Worm (Caenorhabditis elegans) whole organism, young adult: ENCODE data around the gene Y53C12A.11.

ENCODE experiments used
- B0261.1 ChIP-seq: sonication (generic microtip); optimal IDR thresholded peaks from 2 replicates; lab custom pipeline; 2016; ENCODE audit warnings: mild to moderate bottlenecking, missing genetic modification characterization, moderate library complexity, missing compliant biosample characterization
- F23B12.7 ChIP-seq: sonication (generic microtip); optimal IDR thresholded peaks from 2 replicates; lab custom pipeline; 2017; ENCODE audit warnings: missing genetic modification characterization, mild to moderate bottlenecking, missing compliant biosample characterization, antibody characterized with exemption, moderate library complexity; ENCODE audit not compliant: insufficient read depth
- F33H1.4 ChIP-seq: fragments of 200-800 bp; sonication (Bioruptor generic); IDR thresholded peaks from 2 replicates; pipeline ENCODE4 v1.3.6; 2022; ENCODE audit warnings: missing genetic modification reagents, missing genetic modification characterization, missing compliant biosample characterization
- F37B4.10 ChIP-seq: fragments of 200-800 bp; sonication (Bioruptor generic); IDR thresholded peaks from 2 replicates; pipeline ENCODE4 v1.3.6; 2022; ENCODE audit warnings: missing genetic modification characterization, missing compliant biosample characterization
- Y53G8AR.9 ChIP-seq: fragments of 200-800 bp; sonication (Bioruptor generic); conservative IDR thresholded peaks from 2 replicates; pipeline ENCODE4 v1.3.6; 2022; ENCODE audit warnings: missing genetic modification reagents, missing genetic modification characterization, missing compliant biosample characterization
- Y56A3A.18 ChIP-seq: fragments of 200-800 bp; sonication (Bioruptor generic); IDR thresholded peaks from 2 replicates; pipeline ENCODE4 v1.3.6; 2022; ENCODE audit warnings: missing genetic modification reagents, missing genetic modification characterization, missing compliant biosample characterization
- ZK185.1 ChIP-seq: sonication (generic microtip); optimal IDR thresholded peaks from 2 replicates; lab custom pipeline; 2016; ENCODE audit warnings: mild to moderate bottlenecking, missing genetic modification characterization, missing compliant biosample characterization; ENCODE audit not compliant: poor library complexity, severe bottlenecking
- aptf-3 ChIP-seq: fragments of 200-800 bp; sonication (Bioruptor generic); IDR thresholded peaks from 2 replicates; pipeline ENCODE4 v1.3.6; 2022; ENCODE audit warnings: missing genetic modification characterization, missing compliant biosample characterization
- atf-7 ChIP-seq: sonication (generic microtip); optimal IDR thresholded peaks from 2 replicates; lab custom pipeline; 2017; ENCODE audit warnings: mild to moderate bottlenecking, missing genetic modification characterization, missing compliant biosample characterization
- attf-3 ChIP-seq: fragments of 200-800 bp; sonication (Bioruptor generic); conservative IDR thresholded peaks from 2 replicates; pipeline ENCODE4 v1.3.6; 2022; ENCODE audit warnings: missing genetic modification reagents, missing genetic modification characterization, missing compliant biosample characterization
- attf-5 ChIP-seq: fragments of 200-800 bp; sonication (Bioruptor generic); optimal IDR thresholded peaks from 2 replicates; lab custom pipeline; 2018; ENCODE audit warnings: mild to moderate bottlenecking, missing genetic modification characterization, missing compliant biosample characterization
- bed-2 ChIP-seq: fragments of 200-800 bp; sonication (Bioruptor generic); IDR thresholded peaks from 2 replicates; pipeline ENCODE4 v1.3.6; 2022; ENCODE audit warnings: missing genetic modification reagents, missing genetic modification characterization, missing compliant biosample characterization
- cebp-1 ChIP-seq, 2 experiments: fragments of 200-800 bp in 1 of 2; sonication (Bioruptor generic) in 1 of 2; sonication (generic microtip) in 1 of 2; IDR thresholded peaks in 1 of 2; optimal IDR thresholded peaks in 1 of 2; 2 replicates each; pipeline versions ENCODE4 v1.3.6 to Lab custom; 2017 to 2022; ENCODE audit warnings: missing compliant biosample characterization in 2 of 2, missing genetic modification characterization in 2 of 2, mild to moderate bottlenecking in 1 of 2, missing genetic modification reagents in 1 of 2, moderate library complexity in 1 of 2
- cebp-2 ChIP-seq: fragments of 200-800 bp; sonication (Bioruptor generic); IDR thresholded peaks from 2 replicates; pipeline ENCODE4 v1.3.6; 2022; ENCODE audit warnings: missing genetic modification characterization, missing compliant biosample characterization
- ceh-27 ChIP-seq: fragments of 200-800 bp; sonication (Bioruptor generic); optimal IDR thresholded peaks from 2 replicates; lab custom pipeline; 2018; ENCODE audit warnings: mild to moderate bottlenecking, missing genetic modification characterization, moderate library complexity, missing compliant biosample characterization
- ceh-40 ChIP-seq: fragments of 200-800 bp; sonication (Bioruptor generic); IDR thresholded peaks from 2 replicates; pipeline ENCODE4 v1.3.6; 2022; ENCODE audit warnings: missing genetic modification characterization, missing compliant biosample characterization
- chd-7 ChIP-seq: sonication (generic microtip); optimal IDR thresholded peaks from 2 replicates; lab custom pipeline; 2016; ENCODE audit warnings: mild to moderate bottlenecking, missing genetic modification characterization, moderate library complexity, missing compliant biosample characterization
- die-1 ChIP-seq: sonication (generic microtip); optimal IDR thresholded peaks from 2 replicates; lab custom pipeline; 2016; ENCODE audit warnings: missing genotype, mild to moderate bottlenecking, missing genetic modification characterization, missing compliant biosample characterization
- dox-1 ChIP-seq: fragments of 200-800 bp; sonication (Bioruptor generic); IDR thresholded peaks from 2 replicates; pipeline ENCODE4 v1.3.6; 2022; ENCODE audit warnings: missing genetic modification reagents, missing genetic modification characterization, missing compliant biosample characterization
- dpff-1 ChIP-seq: sonication (generic microtip); optimal IDR thresholded peaks from 2 replicates; lab custom pipeline; 2017; ENCODE audit warnings: mild to moderate bottlenecking, missing genetic modification characterization, missing compliant biosample characterization
- dpl-1 ChIP-seq: fragments of 150-350 bp; optimal IDR thresholded peaks from 2 replicates; lab custom pipeline; 2014; ENCODE audit warnings: missing biosample characterization, missing genetic modification reagents, missing genetic modification characterization
- egl-18 ChIP-seq: fragments of 200-800 bp; sonication (Bioruptor generic); IDR thresholded peaks from 2 replicates; pipeline ENCODE4 v1.3.6; 2022; ENCODE audit warnings: missing genetic modification reagents, missing genetic modification characterization, missing compliant biosample characterization
- ets-4 ChIP-seq: fragments of 200-800 bp; sonication (Bioruptor generic); optimal IDR thresholded peaks from 2 replicates; lab custom pipeline; 2018; ENCODE audit warnings: mild to moderate bottlenecking, missing genetic modification characterization, missing compliant biosample characterization
- hlh-12 ChIP-seq: sonication (generic microtip); optimal IDR thresholded peaks from 2 replicates; lab custom pipeline; 2016; ENCODE audit warnings: missing genetic modification characterization, missing compliant biosample characterization
- hmg-20 ChIP-seq: fragments of 200-800 bp; sonication (Bioruptor generic); IDR thresholded peaks from 2 replicates; pipeline ENCODE4 v1.3.6; 2022; ENCODE audit warnings: missing genetic modification reagents, missing genetic modification characterization, missing compliant biosample characterization
- hsf-1 ChIP-seq: fragments of 200-800 bp; sonication (Bioruptor generic); IDR thresholded peaks from 2 replicates; pipeline ENCODE4 v1.3.6; 2022; ENCODE audit warnings: missing genetic modification reagents, missing genetic modification characterization, missing compliant biosample characterization
- let-526 ChIP-seq: fragments of 200-800 bp; sonication (Bioruptor generic); IDR thresholded peaks from 2 replicates; pipeline ENCODE4 v1.3.6; 2022; ENCODE audit warnings: missing genetic modification reagents, missing genetic modification characterization, missing compliant biosample characterization
- let-607 ChIP-seq, 2 experiments: fragments of 200-800 bp in 1 of 2; sonication (Bioruptor generic) in 1 of 2; sonication (generic microtip) in 1 of 2; optimal IDR thresholded peaks; 2 replicates each; lab custom pipeline; 2016 to 2018; ENCODE audit warnings: mild to moderate bottlenecking in 2 of 2, missing compliant biosample characterization in 2 of 2, missing genetic modification characterization in 2 of 2, moderate library complexity in 2 of 2, missing genotype in 1 of 2
- lin-35 ChIP-seq, 3 experiments: fragments of 150-350 bp in 2 of 3; sonication (generic microtip) in 1 of 3; optimal IDR thresholded peaks; 2 replicates each; lab custom pipeline; 2014 to 2018; ENCODE audit warnings: missing biosample characterization in 3 of 3, missing genetic modification characterization in 3 of 3, missing genetic modification reagents in 3 of 3
- lin-54 ChIP-seq: fragments of 200-800 bp; sonication (Bioruptor generic); optimal IDR thresholded peaks from 2 replicates; lab custom pipeline; 2018; ENCODE audit warnings: mild to moderate bottlenecking, missing genetic modification characterization, missing compliant biosample characterization
- madf-3 ChIP-seq: fragments of 200-800 bp; sonication (Bioruptor generic); IDR thresholded peaks from 2 replicates; pipeline ENCODE4 v1.3.6; 2022; ENCODE audit warnings: missing genetic modification reagents, missing genetic modification characterization, missing compliant biosample characterization
- madf-6 ChIP-seq: fragments of 200-800 bp; sonication (Bioruptor generic); IDR thresholded peaks from 2 replicates; pipeline ENCODE4 v1.3.6; 2022; ENCODE audit warnings: missing genetic modification reagents, missing genetic modification characterization, missing compliant biosample characterization
- madf-8 ChIP-seq: fragments of 200-800 bp; sonication (Bioruptor generic); conservative IDR thresholded peaks from 2 replicates; pipeline ENCODE4 v1.3.6; 2022; ENCODE audit warnings: missing genetic modification reagents, missing genetic modification characterization, missing compliant biosample characterization
- nfya-1 ChIP-seq: sonication (generic microtip); optimal IDR thresholded peaks from 2 replicates; lab custom pipeline; 2017; ENCODE audit warnings: antibody characterized with exemption, missing compliant biosample characterization, missing genetic modification characterization, borderline replicate concordance; ENCODE audit not compliant: insufficient read depth
- nhr-120 ChIP-seq: fragments of 200-800 bp; sonication (Bioruptor generic); IDR thresholded peaks from 2 replicates; pipeline ENCODE4 v1.3.6; 2022; ENCODE audit warnings: missing genetic modification characterization, missing compliant biosample characterization
- nhr-80 ChIP-seq: sonication (generic microtip); optimal IDR thresholded peaks from 2 replicates; lab custom pipeline; 2016; ENCODE audit warnings: missing genetic modification characterization, missing compliant biosample characterization
- nhr-90 ChIP-seq: sonication (generic microtip); optimal IDR thresholded peaks from 2 replicates; lab custom pipeline; 2016; ENCODE audit warnings: missing genotype, mild to moderate bottlenecking, missing genetic modification characterization, missing compliant biosample characterization
- pha-4 ChIP-seq: fragments of 150-350 bp; sonication (generic microtip); optimal IDR thresholded peaks from 2 replicates; lab custom pipeline; 2014; ENCODE audit warnings: missing biosample characterization, missing genetic modification reagents, missing genetic modification characterization
- snpc-4 ChIP-seq, 5 experiments: fragments of 150-350 bp in 1 of 5; sonication (generic microtip) in 4 of 5; optimal IDR thresholded peaks; 2 replicates each; lab custom pipeline; 2014 to 2018; ENCODE audit warnings: missing genetic modification characterization in 5 of 5, missing biosample characterization in 3 of 5, antibody characterized with exemption in 2 of 5, mild to moderate bottlenecking in 2 of 5, missing compliant biosample characterization in 2 of 5, missing genotype in 2 of 5, moderate library complexity in 2 of 5, missing genetic modification reagents in 1 of 5
- tbp1 ChIP-seq: fragments of 200-800 bp; sonication (Bioruptor generic); optimal IDR thresholded peaks from 2 replicates; lab custom pipeline; 2018; ENCODE audit warnings: mild to moderate bottlenecking, missing genetic modification characterization, missing compliant biosample characterization
- tlf-1 ChIP-seq: fragments of 200-800 bp; sonication (Bioruptor generic); optimal IDR thresholded peaks from 2 replicates; lab custom pipeline; 2018; ENCODE audit warnings: mild to moderate bottlenecking, missing genetic modification characterization, missing compliant biosample characterization
- unc-62 ChIP-seq: fragments of 150-350 bp; optimal IDR thresholded peaks from 2 replicates; lab custom pipeline; 2014; ENCODE audit warnings: missing biosample characterization, missing genetic modification reagents, missing genetic modification characterization
- zim-3 ChIP-seq: sonication (generic microtip); optimal IDR thresholded peaks from 2 replicates; lab custom pipeline; 2017; ENCODE audit warnings: mild to moderate bottlenecking, missing genetic modification characterization, moderate library complexity, missing compliant biosample characterization
- ztf-22 ChIP-seq: fragments of 200-800 bp; sonication (Bioruptor generic); optimal IDR thresholded peaks from 2 replicates; lab custom pipeline; 2018; ENCODE audit warnings: mild to moderate bottlenecking, missing genetic modification characterization, moderate library complexity, missing compliant biosample characterization
- ztf-25 ChIP-seq: fragments of 200-800 bp; sonication (Bioruptor generic); IDR thresholded peaks from 2 replicates; pipeline ENCODE4 v1.3.6; 2022; ENCODE audit warnings: missing genetic modification reagents, missing genetic modification characterization, missing compliant biosample characterization
- ztf-6 ChIP-seq: fragments of 200-800 bp; sonication (Bioruptor generic); IDR thresholded peaks from 2 replicates; pipeline ENCODE4 v1.3.6; 2022; ENCODE audit warnings: missing genetic modification reagents, missing genetic modification characterization, missing compliant biosample characterization

Y53C12A.11 gene

ce11 chrII:9741400-9741799 is 22.9 kb upstream of the Y53C12A.11 start (continued):
- TF ChIP-seq snpc-4 (GFP tag; optimal IDR thresholded peaks at IDR 0.05; lab: Kevin White, UChicago), result no peak
- no peak for TF ChIP-seq snpc-4 (tag; optimal IDR thresholded peaks at IDR 0.05; lab: Kevin White, UChicago)
- TF ChIP-seq F33H1.4, result no peak
- TF ChIP-seq ceh-27, result no peak
- TF ChIP-seq madf-8, result no peak
- no peak for TF ChIP-seq ZK185.1 (tag; lab: Kevin White, UChicago)
- TF ChIP-seq zim-3 (tag; lab: Kevin White, UChicago), result no peak
- TF ChIP-seq tlf-1 (GFP tag; lab: Kevin White, UChicago), result peak; percentile 41
- no peak for TF ChIP-seq dpl-1
- peak; percentile 2 for TF ChIP-seq ztf-22
- TF ChIP-seq let-526 (GFP tag; lab: Robert Waterston, UW), result 0 out of 2 replicates have a peak, but pooled peaks have one; percentile 17
- TF ChIP-seq attf-5, result no peak
- TF ChIP-seq bed-2, result no peak
- peak; percentile 33 for TF ChIP-seq tbp1 (GFP tag; lab: Kevin White, UChicago)
- no peak for TF ChIP-seq nfya-1 (tag; lab: Kevin White, UChicago)
- peak; percentile 78 to 88 for TF ChIP-seq let-607 (tag; optimal IDR thresholded peaks at IDR 0.05; lab: Kevin White, UChicago)
- peak; percentile 6 for TF ChIP-seq lin-54 (GFP tag; lab: Kevin White, UChicago)
- TF ChIP-seq, all 124 proteins: peak for 11

ce11 chrII:9740552-9740951 is 22.1 kb upstream of the Y53C12A.11 start:
- peak; percentile 86 for TF ChIP-seq nhr-80 (tag; lab: Kevin White, UChicago)
- TF ChIP-seq lin-35 (GFP tag; optimal IDR thresholded peaks at IDR 0.05; lab: Kevin White, UChicago), result no peak
- TF ChIP-seq cebp-1 (GFP tag; IDR thresholded peaks at IDR 0.05; lab: Robert Waterston, UW), result no peak
- TF ChIP-seq cebp-1 (tag; optimal IDR thresholded peaks at IDR 0.05; lab: Kevin White, UChicago), result peak; percentile 26
- no peak for TF ChIP-seq hlh-12 (tag; lab: Kevin White, UChicago)
- no peak for TF ChIP-seq die-1 (tag; lab: Kevin White, UChicago)
- TF ChIP-seq ets-4 (GFP tag; lab: Kevin White, UChicago), result peak; percentile 3
- TF ChIP-seq dox-1 (GFP tag; lab: Robert Waterston, UW), result peak; percentile 60; the same call in 1 of the 2 replicates
- peak; percentile 76 for TF ChIP-seq ztf-22
- TF ChIP-seq cebp-2 (GFP tag; lab: Robert Waterston, UW), result no peak
- peak; percentile 38 for TF ChIP-seq nhr-90 (tag; lab: Kevin White, UChicago)
- no peak for TF ChIP-seq hsf-1 (GFP tag; lab: Robert Waterston, UW)
- TF ChIP-seq egl-18 (GFP tag; lab: Robert Waterston, UW), result no peak
- TF ChIP-seq ztf-25, result no peak
- TF ChIP-seq unc-62 (GFP tag; lab: Kevin White, UChicago), result no peak
- no peak for TF ChIP-seq aptf-3
- no peak for TF ChIP-seq F37B4.10 (GFP tag; lab: Robert Waterston, UW)
- TF ChIP-seq ceh-40 (GFP tag; lab: Robert Waterston, UW), result no peak
- peak; percentile 61 to 69 for TF ChIP-seq let-607 (tag; optimal IDR thresholded peaks at IDR 0.05; lab: Kevin White, UChicago)
- no peak for TF ChIP-seq B0261.1 (tag; lab: Kevin White, UChicago)
- TF ChIP-seq chd-7 (tag; lab: Kevin White, UChicago), result no peak
- TF ChIP-seq Y53G8AR.9 (GFP tag; lab: Robert Waterston, UW), result 0 out of 2 replicates have a peak, but pooled peaks have one; percentile 47
- 0 out of 2 replicates have a peak, but pooled peaks have one; percentile 8 for TF ChIP-seq Y56A3A.18 (GFP tag; lab: Robert Waterston, UW)
- peak; percentile 53 for TF ChIP-seq pha-4 (tag; lab: Kevin White, UChicago)
- no peak for TF ChIP-seq madf-6 (GFP tag; lab: Robert Waterston, UW)
- TF ChIP-seq F23B12.7 (tag; lab: Kevin White, UChicago), result no peak
- TF ChIP-seq atf-7 (tag; lab: Kevin White, UChicago), result no peak
- TF ChIP-seq hmg-20 (GFP tag; lab: Robert Waterston, UW), result no peak
- no peak for TF ChIP-seq ztf-6
- no peak for TF ChIP-seq dpff-1 (tag; lab: Kevin White, UChicago)
- TF ChIP-seq madf-3 (GFP tag; lab: Robert Waterston, UW), result 0 out of 2 replicates have a peak, but pooled peaks have one; percentile 61
- no peak for TF ChIP-seq let-526 (GFP tag; lab: Robert Waterston, UW)
- TF ChIP-seq attf-3 (GFP tag; lab: Robert Waterston, UW), result no peak
- TF ChIP-seq nhr-120, result no peak
